Fruit fly (Drosophila melanogaster) Kc167 (cell line): Measurements from ENCODE around the gene CG14556.

Experiments used
- Myc ChIP-seq: fragments of >200 bp; optimal IDR thresholded peaks from 2 replicates; lab custom pipeline; 2017; ENCODE audit warnings: missing external identifiers
- Sin3A ChIP-seq: fragments of >200 bp; optimal IDR thresholded peaks from 2 replicates; lab custom pipeline; 2018; ENCODE audit warnings: missing external identifiers
- h ChIP-seq: fragments of >200 bp; optimal IDR thresholded peaks from 3 replicates; lab custom pipeline; 2018; ENCODE audit warnings: missing external identifiers
- insv ChIP-seq: fragments of >200 bp; optimal IDR thresholded peaks from 3 replicates; lab custom pipeline; 2018; ENCODE audit warnings: missing external identifiers
- psq ChIP-seq: fragments of >200 bp; optimal IDR thresholded peaks from 2 replicates; lab custom pipeline; 2017; ENCODE audit warnings: missing external identifiers
- ttk ChIP-seq: sonication (Bioruptor generic); optimal IDR thresholded peaks from 2 replicates; lab custom pipeline; 2017; ENCODE audit warnings: missing external identifiers

The CG14556 gene

dm6 chr3R:26137189-26137588 lies 10.7 kb downstream of the CG14556 start:
- TF ChIP-seq insv (no peak), Sin3A (lab: Kevin White, UChicago) (no peak), h (no peak), Myc (no peak)

dm6 chr3R:26170644-26171043 lies 44.2 kb downstream of the CG14556 start, which contains the start of gene CG31323:
Gene CG31323 (plus strand): TSS chr3R:26170847.
- TF ChIP-seq ttk (lab: Kevin White, UChicago): no peak
- no peak for TF ChIP-seq psq
- TF ChIP-seq Myc: no peak
- no peak for TF ChIP-seq h

dm6 chr3R:26172040-26172439 lies 45.6 kb downstream of the CG14556 start:
- TF ChIP-seq ttk (lab: Kevin White, UChicago) (no peak), Sin3A (lab: Kevin White, UChicago) (no peak), insv (no peak), psq (no peak), Myc (no peak), h (no peak)
